Worm (Caenorhabditis elegans): ENCODE data around the gene idpp-16.

Gene idpp-16

DNA sequence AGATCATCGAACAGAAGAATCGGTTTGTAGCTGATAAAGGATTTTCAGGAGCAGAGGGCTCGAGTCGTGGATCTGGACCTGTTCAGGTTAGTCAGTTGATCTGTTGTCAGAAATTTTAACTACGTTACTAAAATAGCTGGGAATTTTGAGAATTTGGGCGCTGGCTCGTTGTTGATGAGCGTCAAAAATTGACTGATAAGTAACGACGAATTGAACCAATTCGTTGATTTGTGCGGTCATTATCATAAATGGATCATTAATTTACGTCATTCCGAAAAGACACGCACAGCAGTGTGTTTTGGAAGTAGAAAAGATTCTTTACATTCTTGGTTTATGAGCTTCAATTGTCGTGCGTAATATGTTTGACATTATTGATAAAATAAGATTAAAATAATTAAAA, 41.5 kb upstream of the idpp-16 start:
- TF ChIP-seq nhr-67 (tag; optimal IDR thresholded peaks at IDR 0.05) (no peak), pqm-1 (tag; optimal IDR thresholded peaks at IDR 0.05) (peak; percentile 45), skn-1 (tag; optimal IDR thresholded peaks at IDR 0.05) (no peak), nhr-11 (tag; optimal IDR thresholded peaks at IDR 0.05) (no peak), elt-2 (tag; optimal IDR thresholded peaks at IDR 0.05) (peak; percentile 58)

DNA sequence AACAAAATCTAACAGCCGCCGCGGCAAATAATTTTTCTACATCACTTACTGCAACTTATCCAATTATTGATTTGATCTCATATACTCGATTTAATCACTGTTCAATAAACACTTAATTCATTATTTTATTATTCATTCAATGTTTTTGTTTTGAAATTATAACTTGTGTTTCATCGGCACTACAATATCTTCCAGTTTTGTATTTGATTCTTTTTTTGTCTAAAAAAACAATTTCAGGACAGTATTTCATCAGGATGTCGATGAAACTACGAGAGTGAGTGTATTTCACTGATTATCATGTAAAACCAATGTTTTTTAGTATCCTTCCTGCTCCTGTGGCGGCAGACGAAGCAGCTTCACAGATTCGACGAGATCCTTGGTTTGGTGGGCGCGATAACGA, 38.9 kb upstream of the idpp-16 start, which contains the start of gene skp-1:
Gene skp-1, plus strand, starts transcription at position 238 of the 400 bp plus-strand sequence.
- TF ChIP-seq fos-1 (tag; optimal IDR thresholded peaks at IDR 0.05) (no peak), pha-4 (tag; optimal IDR thresholded peaks at IDR 0.05) (no peak), daf-12 (tag; optimal IDR thresholded peaks at IDR 0.05) (no peak), nhr-76 (tag; optimal IDR thresholded peaks at IDR 0.05) (no peak), R02D3.7 (tag; optimal IDR thresholded peaks at IDR 0.05) (no peak), nhr-67 (tag; optimal IDR thresholded peaks at IDR 0.05) (no peak), lsy-12 (tag; optimal IDR thresholded peaks at IDR 0.05) (no peak)

DNA sequence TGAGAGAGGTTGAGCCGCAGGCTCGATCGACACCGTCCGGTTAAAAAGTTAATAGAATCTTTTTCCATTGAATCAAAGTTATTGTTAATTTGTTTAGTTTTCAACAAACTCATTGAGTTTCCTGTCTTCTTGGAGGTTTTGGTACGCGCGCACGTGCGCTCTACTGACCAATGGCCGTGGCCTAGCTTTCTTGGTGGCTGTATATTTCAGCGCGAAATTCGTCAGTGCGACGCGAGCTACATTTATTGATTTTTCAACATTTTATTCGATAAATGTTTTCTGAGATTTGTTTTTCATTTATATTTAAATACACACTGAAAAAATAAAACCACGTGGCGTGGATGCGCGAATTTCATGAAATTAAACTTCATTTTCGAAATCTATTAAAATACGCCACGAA, 37.8 kb upstream of the idpp-16 start, which contains the start of gene bir-1:
Gene bir-1, plus strand, starts transcription at position 312 of the 400 bp plus-strand sequence.
- no peak for TF ChIP-seq ceh-82 (tag; optimal IDR thresholded peaks at IDR 0.05)
- no peak for TF ChIP-seq jun-1 (tag; optimal IDR thresholded peaks at IDR 0.05)
- no peak for TF ChIP-seq fkh-2 (tag; optimal IDR thresholded peaks at IDR 0.05)
- no peak for TF ChIP-seq nhr-11 (tag; optimal IDR thresholded peaks at IDR 0.05)
- TF ChIP-seq tbx-2 (tag; optimal IDR thresholded peaks at IDR 0.05) = no peak
- TF ChIP-seq nhr-43 (tag; optimal IDR thresholded peaks at IDR 0.05; ENCODE audit: poor library complexity, severe bottlenecking) = peak; percentile 70
- TF ChIP-seq zag-1 (tag; optimal IDR thresholded peaks at IDR 0.05) = no peak
- no peak for TF ChIP-seq ama-1 (optimal IDR thresholded peaks at IDR 0.05)
- TF ChIP-seq nhr-12 (tag; optimal IDR thresholded peaks at IDR 0.05) = no peak
- TF ChIP-seq nhr-25 (tag; optimal IDR thresholded peaks at IDR 0.05) = peak; percentile 59
- TF ChIP-seq ztf-4 (tag; optimal IDR thresholded peaks at IDR 0.05) = no peak
- TF ChIP-seq elt-1 (tag; optimal IDR thresholded peaks at IDR 0.05) = no peak
- no peak for TF ChIP-seq ztf-11 (tag; optimal IDR thresholded peaks at IDR 0.05)
- no peak for TF ChIP-seq ceh-16 (tag; optimal IDR thresholded peaks at IDR 0.05)
- no peak for TF ChIP-seq nhr-237 (tag; optimal IDR thresholded peaks at IDR 0.05)
- TF ChIP-seq daf-12 (tag; optimal IDR thresholded peaks at IDR 0.05) = no peak
- TF ChIP-seq snpc-4 (tag; optimal IDR thresholded peaks at IDR 0.05) = peak; percentile 87
- TF ChIP-seq lin-15B (tag; optimal IDR thresholded peaks at IDR 0.05) = peak; percentile 87
- TF ChIP-seq sea-2 (GFP tag; optimal IDR thresholded peaks at IDR 0.05) = no peak
- no peak for TF ChIP-seq elt-3 (tag; optimal IDR thresholded peaks at IDR 0.05)
- TF ChIP-seq hmg-11 (tag; optimal IDR thresholded peaks at IDR 0.05) = peak; percentile 26
- TF ChIP-seq nhr-67 (tag; optimal IDR thresholded peaks at IDR 0.05) = no peak
- peak; percentile 55 for TF ChIP-seq nhr-23 (tag; optimal IDR thresholded peaks at IDR 0.05)
- TF ChIP-seq egl-27 (tag; optimal IDR thresholded peaks at IDR 0.05) = no peak
- TF ChIP-seq R02D3.7 (tag; optimal IDR thresholded peaks at IDR 0.05) = no peak
- TF ChIP-seq egl-5 (tag; optimal IDR thresholded peaks at IDR 0.05) = peak; percentile 50
- no peak for TF ChIP-seq skn-1 (tag; optimal IDR thresholded peaks at IDR 0.05)
- peak; percentile 17 for TF ChIP-seq pqm-1 (tag; optimal IDR thresholded peaks at IDR 0.05)
- TF ChIP-seq fkh-10 (GFP tag; optimal IDR thresholded peaks at IDR 0.05) = no peak
- TF ChIP-seq ceh-9 (tag; optimal IDR thresholded peaks at IDR 0.05) = no peak
- no peak for TF ChIP-seq ZK546.5 (tag; optimal IDR thresholded peaks at IDR 0.05)
- peak; percentile 57 for TF ChIP-seq mdl-1 (tag; optimal IDR thresholded peaks at IDR 0.05)
- TF ChIP-seq lin-39 (tag; optimal IDR thresholded peaks at IDR 0.05) = peak; percentile 87
- TF ChIP-seq nhr-28 (tag; optimal IDR thresholded peaks at IDR 0.05) = no peak
- no peak for TF ChIP-seq nhr-76 (tag; optimal IDR thresholded peaks at IDR 0.05)
- TF ChIP-seq eor-1 (tag; optimal IDR thresholded peaks at IDR 0.05) = no peak
- TF ChIP-seq elt-2 (tag; optimal IDR thresholded peaks at IDR 0.05) = peak; percentile 30
- TF ChIP-seq unc-39 (tag; optimal IDR thresholded peaks at IDR 0.05) = no peak
- TF ChIP-seq mml-1 (tag; optimal IDR thresholded peaks at IDR 0.05) = no peak
- TF ChIP-seq nhr-77 (tag; optimal IDR thresholded peaks at IDR 0.05) = no peak
- no peak for TF ChIP-seq aly-2 (tag; optimal IDR thresholded peaks at IDR 0.05)
- peak; percentile 81 for TF ChIP-seq nfya-1 (tag; optimal IDR thresholded peaks at IDR 0.05; ENCODE audit: insufficient read depth)
- TF ChIP-seq fos-1 (tag; optimal IDR thresholded peaks at IDR 0.05) = no peak
- TF ChIP-seq pha-4 (tag; optimal IDR thresholded peaks at IDR 0.05) = peak; percentile 78
- TF ChIP-seq ceh-28 (tag; optimal IDR thresholded peaks at IDR 0.05) = peak; percentile 75
- no peak for TF ChIP-seq lsy-12 (tag; optimal IDR thresholded peaks at IDR 0.05)
- no peak for TF ChIP-seq unc-62 (GFP tag; optimal IDR thresholded peaks at IDR 0.05)
